Worm (Caenorhabditis elegans) whole organism, L2 larva: Measurements from ENCODE around the gene F37C12.21.

Source experiments
- C34F6.9 ChIP-seq: fragments of 150-350 bp; optimal IDR thresholded peaks from 2 replicates; lab custom pipeline; 2014; ENCODE audit warnings: missing biosample characterization, missing genetic modification characterization
- F13H6.1 ChIP-seq: sonication (generic microtip); optimal IDR thresholded peaks from 2 replicates; lab custom pipeline; 2016; ENCODE audit warnings: missing genetic modification characterization, missing compliant biosample characterization
- R02D3.7 ChIP-seq: fragments of 150-350 bp; optimal IDR thresholded peaks from 2 replicates; lab custom pipeline; 2014; ENCODE audit warnings: missing biosample characterization, missing genetic modification characterization
- Y55F3AM.14 ChIP-seq: fragments of 200-800 bp; sonication (Bioruptor generic); optimal IDR thresholded peaks from 2 replicates; lab custom pipeline; 2018; ENCODE audit warnings: mild to moderate bottlenecking, missing genetic modification characterization, missing compliant biosample characterization
- ZK546.5 ChIP-seq: sonication (generic microtip); optimal IDR thresholded peaks from 2 replicates; lab custom pipeline; 2017; ENCODE audit warnings: missing biosample characterization, missing genetic modification characterization
- alr-1 ChIP-seq: fragments of 150-350 bp; optimal IDR thresholded peaks from 2 replicates; lab custom pipeline; 2014; ENCODE audit warnings: missing biosample characterization, missing genetic modification characterization
- aly-2 ChIP-seq: fragments of 150-350 bp; optimal IDR thresholded peaks from 2 replicates; lab custom pipeline; 2014; ENCODE audit warnings: missing biosample characterization, missing genetic modification characterization
- ama-1 ChIP-seq: fragments of 150-350 bp; optimal IDR thresholded peaks from 2 replicates; lab custom pipeline; 2018; ENCODE audit warnings: inconsistent platforms
- blmp-1 ChIP-seq: sonication (generic microtip); optimal IDR thresholded peaks from 2 replicates; lab custom pipeline; 2017; ENCODE audit warnings: missing genetic modification characterization, mild to moderate bottlenecking, missing compliant biosample characterization, antibody characterized with exemption, moderate library complexity; ENCODE audit not compliant: insufficient read depth
- ceh-16 ChIP-seq: fragments of 150-350 bp; optimal IDR thresholded peaks from 2 replicates; lab custom pipeline; 2014; ENCODE audit warnings: missing biosample characterization, missing genetic modification characterization
- ceh-82 ChIP-seq: fragments of 150-350 bp; optimal IDR thresholded peaks from 2 replicates; lab custom pipeline; 2014; ENCODE audit warnings: missing biosample characterization, missing genetic modification characterization
- crh-2 ChIP-seq: sonication (generic microtip); optimal IDR thresholded peaks from 2 replicates; lab custom pipeline; 2017; ENCODE audit warnings: missing biosample characterization, missing genetic modification characterization
- dmd-4 ChIP-seq: sonication (generic microtip); optimal IDR thresholded peaks from 2 replicates; lab custom pipeline; 2017; ENCODE audit warnings: missing biosample characterization, missing genetic modification characterization
- egl-27 ChIP-seq: sonication (generic microtip); optimal IDR thresholded peaks from 3 replicates; lab custom pipeline; 2017; ENCODE audit warnings: missing biosample characterization, missing genetic modification reagents, missing genetic modification characterization
- elt-1 ChIP-seq: fragments of 150-350 bp; optimal IDR thresholded peaks from 2 replicates; lab custom pipeline; 2014; ENCODE audit warnings: missing biosample characterization, missing genetic modification characterization
- elt-3 ChIP-seq: sonication (generic microtip); optimal IDR thresholded peaks from 2 replicates; lab custom pipeline; 2017; ENCODE audit warnings: missing biosample characterization, missing genetic modification characterization
- fos-1 ChIP-seq: fragments of 150-350 bp; optimal IDR thresholded peaks from 2 replicates; lab custom pipeline; 2014; ENCODE audit warnings: missing biosample characterization, missing genetic modification characterization
- gmeb-1 ChIP-seq: fragments of 150-350 bp; optimal IDR thresholded peaks from 2 replicates; lab custom pipeline; 2014; ENCODE audit warnings: missing biosample characterization, missing genetic modification characterization
- lin-11 ChIP-seq: fragments of 150-350 bp; sonication (generic microtip); optimal IDR thresholded peaks from 2 replicates; lab custom pipeline; 2014; ENCODE audit warnings: missing biosample characterization, missing genetic modification characterization, inconsistent platforms, mixed read lengths
- lin-13 ChIP-seq: fragments of 150-350 bp; optimal IDR thresholded peaks from 2 replicates; lab custom pipeline; 2014; ENCODE audit warnings: missing biosample characterization, missing genetic modification reagents, missing genetic modification characterization
- lin-39 ChIP-seq: fragments of 150-350 bp; optimal IDR thresholded peaks from 2 replicates; lab custom pipeline; 2014; ENCODE audit warnings: missing biosample characterization, missing genetic modification reagents, missing genetic modification characterization
- lsy-2 ChIP-seq, 2 experiments: fragments of 150-350 bp in 1 of 2; sonication (generic microtip) in 1 of 2; optimal IDR thresholded peaks; 2 replicates each; lab custom pipeline; 2014 to 2017; ENCODE audit warnings: missing biosample characterization in 2 of 2, missing genetic modification characterization in 2 of 2
- mab-5 ChIP-seq: fragments of 150-350 bp; optimal IDR thresholded peaks from 2 replicates; lab custom pipeline; 2014; ENCODE audit warnings: missing biosample characterization, missing genetic modification characterization
- mbf-1 ChIP-seq: sonication (generic microtip); optimal IDR thresholded peaks from 2 replicates; lab custom pipeline; 2017; ENCODE audit warnings: missing biosample characterization, missing genetic modification characterization
- mdl-1 ChIP-seq, 2 experiments: fragments of 150-350 bp in 1 of 2; sonication (generic microtip) in 1 of 2; optimal IDR thresholded peaks; 2 replicates each; lab custom pipeline; 2017; ENCODE audit warnings: missing biosample characterization in 2 of 2, missing genetic modification characterization in 2 of 2
- nhr-10 ChIP-seq: sonication (generic microtip); optimal IDR thresholded peaks from 2 replicates; lab custom pipeline; 2017; ENCODE audit warnings: missing biosample characterization, missing genetic modification characterization
- nhr-11 ChIP-seq: fragments of 150-350 bp; optimal IDR thresholded peaks from 2 replicates; lab custom pipeline; 2014; ENCODE audit warnings: missing biosample characterization, missing genetic modification characterization
- nhr-12 ChIP-seq: fragments of 150-350 bp; optimal IDR thresholded peaks from 2 replicates; lab custom pipeline; 2014; ENCODE audit warnings: missing biosample characterization, missing genetic modification characterization
- nhr-129 ChIP-seq: fragments of 150-350 bp; optimal IDR thresholded peaks from 2 replicates; lab custom pipeline; 2014; ENCODE audit warnings: missing biosample characterization, missing genetic modification characterization
- nhr-21 ChIP-seq: fragments of 150-350 bp; optimal IDR thresholded peaks from 2 replicates; lab custom pipeline; 2014; ENCODE audit warnings: missing biosample characterization, missing genetic modification characterization
- nhr-23 ChIP-seq: fragments of 150-350 bp; optimal IDR thresholded peaks from 2 replicates; lab custom pipeline; 2014; ENCODE audit warnings: missing biosample characterization, missing genetic modification reagents, missing genetic modification characterization
- nhr-237 ChIP-seq: fragments of 150-350 bp; optimal IDR thresholded peaks from 2 replicates; lab custom pipeline; 2014; ENCODE audit warnings: missing biosample characterization, missing genetic modification characterization
- nhr-25 ChIP-seq: fragments of 150-350 bp; sonication (generic microtip); optimal IDR thresholded peaks from 3 replicates; lab custom pipeline; 2014; ENCODE audit warnings: missing biosample characterization, missing genetic modification characterization
- nhr-6 ChIP-seq: fragments of 150-350 bp; optimal IDR thresholded peaks from 2 replicates; lab custom pipeline; 2014; ENCODE audit warnings: missing biosample characterization, missing genetic modification characterization
- nhr-77 ChIP-seq: fragments of 150-350 bp; optimal IDR thresholded peaks from 2 replicates; lab custom pipeline; 2014; ENCODE audit warnings: missing biosample characterization, missing genetic modification characterization
- peb-1 ChIP-seq: fragments of 150-350 bp; optimal IDR thresholded peaks from 2 replicates; lab custom pipeline; 2014; ENCODE audit warnings: missing biosample characterization, missing genetic modification characterization
- sem-4 ChIP-seq: fragments of 150-350 bp; optimal IDR thresholded peaks from 2 replicates; lab custom pipeline; 2014; ENCODE audit warnings: missing biosample characterization, missing genetic modification reagents, missing genetic modification characterization
- skn-1 ChIP-seq: sonication (generic microtip); optimal IDR thresholded peaks from 2 replicates; lab custom pipeline; 2017; ENCODE audit warnings: missing biosample characterization, missing genetic modification characterization
- sma-3 ChIP-seq: sonication (generic microtip); optimal IDR thresholded peaks from 2 replicates; lab custom pipeline; 2016; ENCODE audit warnings: missing genetic modification reagents, missing genetic modification characterization, missing compliant biosample characterization
- sma-9 ChIP-seq, 2 experiments: fragments of 150-350 bp in 1 of 2; sonication (generic microtip) in 1 of 2; optimal IDR thresholded peaks; 2 replicates each; lab custom pipeline; 2014 to 2016; ENCODE audit warnings: missing genetic modification characterization in 2 of 2, mild to moderate bottlenecking in 1 of 2, missing biosample characterization in 1 of 2, missing compliant biosample characterization in 1 of 2, missing genetic modification reagents in 1 of 2, moderate library complexity in 1 of 2
- snpc-4 ChIP-seq: fragments of 150-350 bp; optimal IDR thresholded peaks from 2 replicates; lab custom pipeline; 2014; ENCODE audit warnings: missing biosample characterization, missing genetic modification characterization
- unc-39 ChIP-seq: fragments of 150-350 bp; optimal IDR thresholded peaks from 2 replicates; lab custom pipeline; 2014; ENCODE audit warnings: missing biosample characterization, missing genetic modification characterization
- unc-55 ChIP-seq: fragments of 150-350 bp; sonication (generic microtip); optimal IDR thresholded peaks from 3 replicates; lab custom pipeline; 2014; ENCODE audit warnings: missing biosample characterization, missing genetic modification reagents, missing genetic modification characterization
- unc-62 ChIP-seq: fragments of 150-350 bp; optimal IDR thresholded peaks from 2 replicates; lab custom pipeline; 2014; ENCODE audit warnings: missing biosample characterization, missing genetic modification reagents, missing genetic modification characterization
- zag-1 ChIP-seq: fragments of 150-350 bp; optimal IDR thresholded peaks from 2 replicates; lab custom pipeline; 2014; ENCODE audit warnings: missing biosample characterization, missing genetic modification characterization
- ztf-1 ChIP-seq: fragments of 200-800 bp; sonication (Bioruptor generic); conservative IDR thresholded peaks from 2 replicates; pipeline ENCODE4 v1.3.6; 2022; ENCODE audit warnings: missing genetic modification characterization, missing compliant biosample characterization
- ztf-11 ChIP-seq: sonication (generic microtip); optimal IDR thresholded peaks from 2 replicates; lab custom pipeline; 2017; ENCODE audit warnings: missing biosample characterization, missing genetic modification characterization
- ztf-4 ChIP-seq: fragments of 150-350 bp; optimal IDR thresholded peaks from 2 replicates; lab custom pipeline; 2014; ENCODE audit warnings: missing biosample characterization, missing genetic modification characterization

The F37C12.21 gene

DNA sequence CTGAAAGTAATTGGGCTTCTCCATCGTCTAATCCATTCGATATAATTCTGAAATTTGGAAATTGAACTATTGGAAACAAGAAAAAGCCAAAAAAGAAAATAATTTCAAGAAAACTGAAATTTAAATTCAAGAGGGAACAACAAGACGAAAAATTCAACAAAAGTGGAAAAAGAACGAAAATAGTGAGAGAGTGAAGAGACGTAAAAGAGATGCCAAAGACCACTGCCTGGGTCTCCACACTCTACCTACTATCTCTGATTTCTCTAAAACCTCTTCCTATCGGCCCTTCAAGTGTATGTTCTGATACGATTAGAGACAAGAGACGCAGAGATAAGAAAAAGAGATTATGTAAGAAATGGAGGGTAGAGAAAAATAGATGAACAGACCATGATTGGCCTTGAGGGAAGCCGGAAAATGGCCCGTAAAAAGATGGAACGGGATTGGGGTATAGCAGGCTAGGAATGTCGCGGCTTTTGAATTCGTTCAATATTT is 34.4 kb upstream of the F37C12.21 start, which contains the start of gene ogt-1:
Gene ogt-1, minus strand, starts transcription at position 51 of the 492 bp plus-strand sequence.
- TF ChIP-seq zag-1 (tag; lab: Kevin White, UChicago) (peak; percentile 58), mab-5 (tag; lab: Kevin White, UChicago) (peak; percentile 64), elt-3 (tag; lab: Kevin White, UChicago) (no peak), elt-1 (tag; lab: Kevin White, UChicago) (no peak), crh-2 (peak; percentile 95), nhr-12 (tag; lab: Kevin White, UChicago) (no peak), nhr-10 (tag; lab: Kevin White, UChicago) (no peak), ZK546.5 (tag; lab: Kevin White, UChicago) (peak; percentile 48), nhr-25 (tag; lab: Kevin White, UChicago) (peak; percentile 94), unc-55 (GFP tag; lab: Kevin White, UChicago) (peak; percentile 96), nhr-21 (tag; lab: Kevin White, UChicago) (peak; percentile 72), blmp-1 (peak; percentile 66), ceh-82 (tag; lab: Kevin White, UChicago) (no peak), ztf-1 (GFP tag; lab: Robert Waterston, UW) (no peak), nhr-129 (tag; lab: Kevin White, UChicago) (peak; percentile 90), sem-4 (tag; lab: Kevin White, UChicago) (peak; percentile 88), ceh-16 (tag; lab: Kevin White, UChicago) (peak; percentile 67), mdl-1 (tag; optimal IDR thresholded peaks at IDR 0.05; lab: Kevin White, UChicago) (peak; percentile 71 to 85), alr-1 (tag; lab: Kevin White, UChicago) (no peak), Y55F3AM.14 (peak; percentile 39), nhr-23 (tag; lab: Kevin White, UChicago) (no peak), lsy-2 (tag; optimal IDR thresholded peaks at IDR 0.05; lab: Kevin White, UChicago) (peak; percentile 56 to 93), nhr-237 (tag; lab: Kevin White, UChicago) (no peak), ama-1 (lab: Kevin White, UChicago) (peak; percentile 84), sma-9 (GFP tag; optimal IDR thresholded peaks at IDR 0.05; lab: Kevin White, UChicago) (peak; percentile 98), sma-9 (tag; optimal IDR thresholded peaks at IDR 0.05; lab: Kevin White, UChicago) (no peak), unc-62 (GFP tag; lab: Kevin White, UChicago) (no peak), sma-3 (peak; percentile 86), nhr-11 (tag; lab: Kevin White, UChicago) (no peak), F13H6.1 (tag; lab: Kevin White, UChicago) (peak; percentile 92), mbf-1 (no peak), nhr-6 (tag; lab: Kevin White, UChicago) (peak; percentile 91), fos-1 (tag; lab: Kevin White, UChicago) (peak; percentile 79), R02D3.7 (no peak), lin-13 (GFP tag; lab: Kevin White, UChicago) (peak; percentile 82), unc-39 (tag; lab: Kevin White, UChicago) (no peak), aly-2 (no peak), lin-11 (tag; lab: Kevin White, UChicago) (no peak), skn-1 (no peak), nhr-77 (tag; lab: Kevin White, UChicago) (no peak), gmeb-1 (tag; lab: Kevin White, UChicago) (peak; percentile 81), ztf-4 (tag; lab: Kevin White, UChicago) (peak; percentile 93), peb-1 (tag; lab: Kevin White, UChicago) (no peak), ztf-11 (no peak), snpc-4 (tag; lab: Kevin White, UChicago) (peak; percentile 80), dmd-4 (no peak), egl-27 (tag; lab: Kevin White, UChicago) (peak; percentile 98), C34F6.9 (peak; percentile 94), lin-39 (no peak)
